Fruit fly (Drosophila melanogaster) whole organism, prepupa: ENCODE measurements around the gene Prosbeta4R2.

Source experiments
- CG10631 ChIP-seq: fragments of 200-800 bp; sonication (Bioruptor generic); optimal IDR thresholded peaks from 2 replicates; lab custom pipeline; 2016; ENCODE audit warnings: missing biosample characterization, missing genetic modification characterization
- CG10669 ChIP-seq: fragments of 200-800 bp; sonication (Bioruptor generic); optimal IDR thresholded peaks from 3 replicates; lab custom pipeline; 2018; ENCODE audit warnings: missing biosample characterization, mild to moderate bottlenecking, missing genetic modification characterization, moderate library complexity
- CG11762 ChIP-seq: fragments of 200-800 bp; sonication (Bioruptor generic); optimal IDR thresholded peaks from 3 replicates; lab custom pipeline; 2016; ENCODE audit warnings: missing biosample characterization, missing genetic modification characterization; ENCODE audit not compliant: insufficient read depth
- CG11902 ChIP-seq: fragments of 200-800 bp; sonication (Bioruptor generic); optimal IDR thresholded peaks from 3 replicates; lab custom pipeline; 2016; ENCODE audit warnings: missing biosample characterization, missing genetic modification characterization
- CG1621 ChIP-seq: fragments of 200-800 bp; sonication (Bioruptor generic); optimal IDR thresholded peaks from 3 replicates; lab custom pipeline; 2018; ENCODE audit warnings: missing biosample characterization, mild to moderate bottlenecking, missing genetic modification characterization
- CG16779 ChIP-seq: fragments of 200-800 bp; sonication (Bioruptor generic); optimal IDR thresholded peaks from 3 replicates; lab custom pipeline; 2017; ENCODE audit warnings: missing biosample characterization, mild to moderate bottlenecking, missing genetic modification characterization
- CG3032 ChIP-seq: fragments of 200-800 bp; optimal IDR thresholded peaks from 2 replicates; lab custom pipeline; 2019; ENCODE audit warnings: missing biosample characterization, mild to moderate bottlenecking, missing genetic modification characterization, moderate library complexity
- CG31627 ChIP-seq: fragments of 200-800 bp; sonication (Bioruptor generic); optimal IDR thresholded peaks from 3 replicates; lab custom pipeline; 2016; ENCODE audit warnings: missing biosample characterization, missing genetic modification characterization
- CG32006 ChIP-seq: fragments of 200-800 bp; sonication (Bioruptor generic); optimal IDR thresholded peaks from 3 replicates; lab custom pipeline; 2017; ENCODE audit warnings: missing biosample characterization, mild to moderate bottlenecking, missing genetic modification characterization
- CG3919 ChIP-seq: fragments of 200-800 bp; sonication (Bioruptor generic); optimal IDR thresholded peaks from 3 replicates; lab custom pipeline; 2016; ENCODE audit warnings: missing biosample characterization, missing genetic modification characterization
- CG4318 ChIP-seq: fragments of 200-800 bp; sonication (Bioruptor generic); optimal IDR thresholded peaks from 3 replicates; lab custom pipeline; 2017; ENCODE audit warnings: missing biosample characterization, mild to moderate bottlenecking, missing genetic modification characterization
- CG6163 ChIP-seq: fragments of 200-800 bp; sonication (Bioruptor generic); IDR thresholded peaks from 3 replicates; pipeline ENCODE4 v1.3.6; 2022; ENCODE audit warnings: missing biosample characterization, missing genetic modification characterization
- CG6792 ChIP-seq: fragments of 200-800 bp; sonication (Bioruptor generic); optimal IDR thresholded peaks from 3 replicates; lab custom pipeline; 2016; ENCODE audit warnings: missing biosample characterization, missing genetic modification characterization
- CG6808 ChIP-seq: fragments of 200-800 bp; sonication (Bioruptor generic); optimal IDR thresholded peaks from 3 replicates; lab custom pipeline; 2017; ENCODE audit warnings: missing biosample characterization, missing genetic modification characterization, mild to moderate bottlenecking, moderate library complexity, missing genetic modification reagents
- CG7368 ChIP-seq: fragments of 200-800 bp; sonication (Bioruptor generic); optimal IDR thresholded peaks from 3 replicates; lab custom pipeline; 2016; ENCODE audit warnings: missing biosample characterization, missing genetic modification characterization
- CG8119 ChIP-seq: fragments of 200-800 bp; sonication (Bioruptor generic); IDR thresholded peaks from 3 replicates; pipeline ENCODE4 v1.3.6; 2022; ENCODE audit warnings: missing biosample characterization, missing genetic modification characterization
- Eip75B ChIP-seq: fragments of 200-800 bp; sonication (Bioruptor generic); optimal IDR thresholded peaks from 3 replicates; lab custom pipeline; 2016; ENCODE audit warnings: missing biosample characterization, missing genetic modification characterization
- Eip78C ChIP-seq: fragments of 200-800 bp; sonication (Bioruptor generic); peaks from one replicate; lab custom pipeline; 2016; ENCODE audit warnings: missing biosample characterization, missing genetic modification characterization
- Eip93F ChIP-seq: fragments of 200-800 bp; sonication (Bioruptor generic); optimal IDR thresholded peaks from 2 replicates; lab custom pipeline; 2016; ENCODE audit warnings: missing biosample characterization, mild to moderate bottlenecking, missing genetic modification characterization
- Hr38 ChIP-seq: sonication (Bioruptor generic); optimal IDR thresholded peaks from 2 replicates; lab custom pipeline; 2016; ENCODE audit warnings: missing biosample characterization, missing genetic modification characterization
- Hr39 ChIP-seq: fragments of 200-800 bp; sonication (Bioruptor generic); optimal IDR thresholded peaks from 2 replicates; lab custom pipeline; 2016; ENCODE audit warnings: missing biosample characterization, missing genetic modification characterization
- Hr4 ChIP-seq: fragments of 200-800 bp; sonication (Bioruptor generic); optimal IDR thresholded peaks from 3 replicates; lab custom pipeline; 2016; ENCODE audit warnings: missing biosample characterization, missing genetic modification characterization
- Lpt ChIP-seq: fragments of 200-800 bp; sonication (Bioruptor generic); optimal IDR thresholded peaks from 3 replicates; lab custom pipeline; 2016; ENCODE audit warnings: missing biosample characterization, missing genetic modification characterization
- OdsH ChIP-seq: fragments of 200-800 bp; sonication (Bioruptor generic); optimal IDR thresholded peaks from 3 replicates; lab custom pipeline; 2016; ENCODE audit warnings: missing biosample characterization, missing genetic modification characterization
- Smox ChIP-seq: fragments of 200-800 bp; sonication (Bioruptor generic); optimal IDR thresholded peaks from 3 replicates; lab custom pipeline; 2016; ENCODE audit warnings: missing biosample characterization, missing genetic modification characterization
- Sox14 ChIP-seq: fragments of 200-800 bp; sonication (Bioruptor generic); optimal IDR thresholded peaks from 3 replicates; lab custom pipeline; 2016; ENCODE audit warnings: missing biosample characterization, missing genetic modification characterization
- Sox15 ChIP-seq: fragments of 200-800 bp; sonication (Bioruptor generic); optimal IDR thresholded peaks from 3 replicates; lab custom pipeline; 2016; ENCODE audit warnings: missing biosample characterization, missing genetic modification characterization
- acj6 ChIP-seq: fragments of 200-800 bp; sonication (Bioruptor generic); optimal IDR thresholded peaks from 3 replicates; lab custom pipeline; 2016; ENCODE audit warnings: missing biosample characterization, missing genetic modification characterization
- dac ChIP-seq: fragments of 200-800 bp; sonication (Bioruptor generic); optimal IDR thresholded peaks from 2 replicates; lab custom pipeline; 2017; ENCODE audit warnings: missing biosample characterization, mild to moderate bottlenecking, missing genetic modification characterization
- dsx ChIP-seq: fragments of 200-800 bp; optimal IDR thresholded peaks from 3 replicates; lab custom pipeline; 2019; ENCODE audit warnings: missing biosample characterization, mild to moderate bottlenecking, missing genetic modification characterization, moderate library complexity; ENCODE audit not compliant: poor library complexity, severe bottlenecking
- eg ChIP-seq: fragments of 200-800 bp; sonication (Bioruptor generic); IDR thresholded peaks from 3 replicates; pipeline ENCODE4 v1.3.6; 2022; ENCODE audit warnings: missing biosample characterization, missing genetic modification characterization
- fd59A ChIP-seq: fragments of 200-800 bp; sonication (Bioruptor generic); optimal IDR thresholded peaks from 2 replicates; lab custom pipeline; 2017; ENCODE audit warnings: missing biosample characterization, mild to moderate bottlenecking, missing genetic modification characterization, missing genetic modification reagents
- fd85E ChIP-seq: fragments of 200-800 bp; sonication (Bioruptor generic); optimal IDR thresholded peaks from 3 replicates; lab custom pipeline; 2016; ENCODE audit warnings: missing biosample characterization, missing genetic modification characterization
- fkh ChIP-seq: fragments of 200-800 bp; sonication (Bioruptor generic); optimal IDR thresholded peaks from 3 replicates; lab custom pipeline; 2017; ENCODE audit warnings: missing biosample characterization, mild to moderate bottlenecking, missing genetic modification characterization, moderate library complexity
- salr ChIP-seq, 2 experiments: fragments of 200-800 bp; sonication (Bioruptor generic); optimal IDR thresholded peaks; 3 replicates each; lab custom pipeline; 2016 to 2018; ENCODE audit warnings: missing biosample characterization in 2 of 2, missing genetic modification characterization in 2 of 2, mild to moderate bottlenecking in 1 of 2
- spab ChIP-seq: fragments of 200-800 bp; sonication (Bioruptor generic); optimal IDR thresholded peaks from 2 replicates; lab custom pipeline; 2017; ENCODE audit warnings: missing biosample characterization, mild to moderate bottlenecking, missing genetic modification characterization, missing genetic modification reagents
- ss ChIP-seq, 2 experiments: fragments of 200-800 bp; sonication (Bioruptor generic); optimal IDR thresholded peaks; 2 replicates in 1 of 2; 3 replicates in 1 of 2; lab custom pipeline; 2017 to 2018; ENCODE audit warnings: mild to moderate bottlenecking in 2 of 2, missing biosample characterization in 2 of 2, missing genetic modification characterization in 2 of 2, moderate library complexity in 1 of 2
- svp ChIP-seq: fragments of 200-800 bp; sonication (Bioruptor generic); peaks from one replicate; lab custom pipeline; 2016; ENCODE audit warnings: missing biosample characterization, missing genetic modification characterization
- vri ChIP-seq: fragments of 200-800 bp; sonication (Bioruptor generic); optimal IDR thresholded peaks from 3 replicates; lab custom pipeline; 2016; ENCODE audit warnings: missing biosample characterization, mild to moderate bottlenecking, missing genetic modification characterization

Prosbeta4R2 gene

dm6 chr2L:2619887-2620286 is 35.3 kb upstream of the Prosbeta4R2 start, which contains the start of gene CG43403:
TSS of gene CG43403 (plus strand) at chr2L:2620187.
- TF ChIP-seq CG8119 (GFP tag; lab: Robert Waterston, UW), result no peak
- no peak for TF ChIP-seq svp
- TF ChIP-seq CG11762 (GFP tag; lab: Kevin White, UChicago), result no peak
- no peak for TF ChIP-seq CG10669 (GFP tag; lab: Kevin White, UChicago)
- no peak for TF ChIP-seq CG11902 (GFP tag; lab: Kevin White, UChicago)
- no peak for TF ChIP-seq CG16779 (tag; lab: Kevin White, UChicago)
- no peak for TF ChIP-seq acj6 (GFP tag; lab: Kevin White, UChicago)
- no peak for TF ChIP-seq dsx (GFP tag; lab: Kevin White, UChicago)
- no peak for TF ChIP-seq CG3032
- no peak for TF ChIP-seq CG7368 (GFP tag; lab: Kevin White, UChicago)
- no peak for TF ChIP-seq Eip78C (GFP tag; lab: Kevin White, UChicago)
- no peak for TF ChIP-seq OdsH (GFP tag; lab: Kevin White, UChicago)
- no peak for TF ChIP-seq Hr4 (GFP tag; lab: Kevin White, UChicago)
- TF ChIP-seq, all 60 proteins: peak for 0

- no peak for TF ChIP-seq Eip75B (GFP tag; lab: Kevin White, UChicago)
- TF ChIP-seq fd85E (GFP tag; lab: Kevin White, UChicago), result no peak
- no peak for TF ChIP-seq CG6792
- no peak for TF ChIP-seq ss (GFP tag; optimal IDR thresholded peaks at IDR 0.05; lab: Kevin White, UChicago)
- TF ChIP-seq CG10631 (GFP tag; lab: Kevin White, UChicago), result no peak
- TF ChIP-seq CG7368 (GFP tag; lab: Kevin White, UChicago), result no peak
- no peak for TF ChIP-seq CG10669 (GFP tag; lab: Kevin White, UChicago)
- TF ChIP-seq Sox14 (GFP tag; lab: Kevin White, UChicago), result no peak
- no peak for TF ChIP-seq CG11902 (GFP tag; lab: Kevin White, UChicago)
- TF ChIP-seq Sox15 (GFP tag; lab: Kevin White, UChicago), result no peak
- TF ChIP-seq Hr38, result no peak
- TF ChIP-seq fkh, result no peak
- TF ChIP-seq CG32006, result no peak
- TF ChIP-seq CG1621, result no peak
- TF ChIP-seq eg (GFP tag; lab: Robert Waterston, UW), result no peak
- TF ChIP-seq fd59A (GFP tag; lab: Kevin White, UChicago), result no peak
- no peak for TF ChIP-seq CG6163 (GFP tag; lab: Robert Waterston, UW)
These were observed 31.2 kb upstream of the Prosbeta4R2 start for dm6 chr2L:2623947-2624346.

DNA sequence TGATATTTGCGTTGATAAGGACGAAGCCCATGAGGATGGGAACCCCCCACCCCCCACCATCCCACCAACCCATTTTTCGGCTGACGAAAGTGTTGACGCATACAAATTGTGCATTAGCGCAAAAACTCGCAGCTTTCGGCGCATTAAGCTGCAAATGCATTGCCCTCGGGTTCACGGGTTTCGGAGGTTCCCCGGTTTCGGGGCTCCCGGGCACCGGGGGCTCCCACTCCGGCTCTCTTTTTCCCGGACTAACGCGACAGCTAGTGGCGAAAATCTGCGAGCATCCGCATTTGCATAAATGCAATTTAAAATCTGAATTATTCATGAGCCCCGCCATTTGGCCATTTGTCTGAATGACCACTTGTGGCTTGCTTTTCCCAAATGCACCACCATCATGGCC is 27.7 kb upstream of the Prosbeta4R2 start:
- no peak for TF ChIP-seq vri (GFP tag; lab: Kevin White, UChicago)
- TF ChIP-seq CG6163 (GFP tag; lab: Robert Waterston, UW), result no peak
- TF ChIP-seq CG3919 (GFP tag; lab: Kevin White, UChicago), result no peak
- no peak for TF ChIP-seq Lpt (GFP tag; lab: Kevin White, UChicago)
- no peak for TF ChIP-seq fd59A (GFP tag; lab: Kevin White, UChicago)
- TF ChIP-seq CG4318 (GFP tag; lab: Kevin White, UChicago), result no peak
- TF ChIP-seq, all 60 proteins: peak for 0

dm6 chr2L:2628760-2629159 is 26.4 kb upstream of the Prosbeta4R2 start:
- TF ChIP-seq spab (GFP tag; lab: Kevin White, UChicago) (no peak), fd59A (GFP tag; lab: Kevin White, UChicago) (no peak), CG6808 (GFP tag; lab: Kevin White, UChicago) (no peak), CG6163 (GFP tag; lab: Robert Waterston, UW) (no peak), CG31627 (GFP tag; lab: Kevin White, UChicago) (no peak), Eip93F (GFP tag; lab: Kevin White, UChicago) (no peak), salr (GFP tag; optimal IDR thresholded peaks at IDR 0.05; lab: Kevin White, UChicago) (no peak), Lpt (GFP tag; lab: Kevin White, UChicago) (no peak), Sox14 (GFP tag; lab: Kevin White, UChicago) (no peak), Smox (GFP tag; lab: Kevin White, UChicago) (no peak), CG10631 (GFP tag; lab: Kevin White, UChicago) (no peak), CG1621 (no peak), CG11762 (GFP tag; lab: Kevin White, UChicago) (no peak), Hr39 (GFP tag; lab: Kevin White, UChicago) (no peak), CG3032 (no peak), dac (GFP tag; lab: Kevin White, UChicago) (no peak)
- TF ChIP-seq, all 60 proteins: peak for 0
